Fruit fly (Drosophila melanogaster): Measurements from ENCODE around the gene caz.

DNA sequence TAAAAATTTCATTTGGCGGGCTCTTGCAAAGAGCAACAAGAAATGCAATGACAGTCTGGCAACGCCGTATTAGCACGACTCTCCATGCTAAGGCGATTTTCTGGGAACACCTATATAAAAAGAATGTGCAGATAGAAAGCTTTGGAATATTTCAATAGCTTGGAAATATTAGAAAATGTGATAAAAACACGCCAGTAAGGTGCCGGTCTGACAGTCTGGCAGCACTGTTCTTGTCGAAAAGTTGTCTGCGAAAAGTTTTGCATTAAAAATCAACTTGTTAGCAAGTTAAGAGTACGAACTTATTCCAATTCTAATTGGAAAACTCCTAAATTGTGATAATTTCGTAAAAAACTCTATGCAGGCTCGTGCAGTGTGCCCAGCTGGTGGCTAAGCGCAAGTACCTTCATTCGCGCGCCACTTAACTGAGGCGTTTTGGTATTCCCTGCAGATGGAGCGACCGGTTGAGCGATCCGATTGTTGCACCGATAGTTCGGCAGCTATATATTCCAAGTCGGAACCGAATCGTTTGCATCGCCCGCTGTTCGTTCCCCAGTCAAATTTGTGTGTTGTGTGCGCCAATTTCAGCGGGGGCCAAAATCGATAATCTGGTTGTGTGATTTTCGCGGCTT, 10.6 kb upstream of the caz start, which contains the start of gene eas:
- TF ChIP-seq Clk (GFP tag; optimal IDR thresholded peaks at IDR 0.05) (no peak), CG7045 (GFP tag; optimal IDR thresholded peaks at IDR 0.05) (no peak), pad (GFP tag; optimal IDR thresholded peaks at IDR 0.05) (no peak), CG11617 (GFP tag; optimal IDR thresholded peaks at IDR 0.05) (no peak), ovo (GFP tag; optimal IDR thresholded peaks at IDR 0.05) (peak; percentile 28), cnc (optimal IDR thresholded peaks at IDR 0.05) (peak in 1 of 2 experiments; percentile 59), Crg-1 (GFP tag; optimal IDR thresholded peaks at IDR 0.05) (no peak), Mnt (GFP tag; optimal IDR thresholded peaks at IDR 0.05) (peak; percentile 33), CG5204 (GFP tag; optimal IDR thresholded peaks at IDR 0.05) (no peak), CG7101 (tag; optimal IDR thresholded peaks at IDR 0.05) (no peak)
